Fruit fly (Drosophila melanogaster) whole organism, embryonic: ENCODE data around the gene Z600.

Experiments used
- ATbp ChIP-seq: fragments of 200-800 bp; sonication (Bioruptor generic); optimal IDR thresholded peaks from 2 replicates; lab custom pipeline; 2017; ENCODE audit warnings: missing biosample characterization, mild to moderate bottlenecking, missing genetic modification characterization, missing genetic modification reagents
- Asciz ChIP-seq: fragments of 200-800 bp; sonication (Bioruptor generic); optimal IDR thresholded peaks from 2 replicates; lab custom pipeline; 2017; ENCODE audit warnings: missing biosample characterization, mild to moderate bottlenecking, missing genetic modification characterization, missing genetic modification reagents
- Atf-2 ChIP-seq: fragments of 200-800 bp; sonication (Bioruptor generic); optimal IDR thresholded peaks from 2 replicates; lab custom pipeline; 2016; ENCODE audit warnings: missing biosample characterization, missing genetic modification characterization
- CG10959 ChIP-seq: fragments of 200-800 bp; sonication (Bioruptor generic); IDR thresholded peaks from 2 replicates; pipeline ENCODE4 v1.3.6; 2022; ENCODE audit warnings: missing biosample characterization, missing genetic modification characterization
- CG11723 ChIP-seq: fragments of 200-800 bp; sonication (Bioruptor generic); optimal IDR thresholded peaks from 2 replicates; lab custom pipeline; 2017; ENCODE audit warnings: missing biosample characterization, mild to moderate bottlenecking, missing genetic modification characterization
- CG12071 ChIP-seq: fragments of 200-800 bp; sonication (Bioruptor generic); optimal IDR thresholded peaks from 3 replicates; lab custom pipeline; 2018; ENCODE audit warnings: missing biosample characterization, mild to moderate bottlenecking, missing genetic modification characterization
- CG12236 ChIP-seq: fragments of 200-800 bp; sonication (Bioruptor generic); optimal IDR thresholded peaks from 2 replicates; lab custom pipeline; 2016; ENCODE audit warnings: missing biosample characterization, missing genetic modification characterization
- CG12299 ChIP-seq: fragments of 200-800 bp; sonication (Bioruptor generic); optimal IDR thresholded peaks from 2 replicates; lab custom pipeline; 2018; ENCODE audit warnings: missing biosample characterization, mild to moderate bottlenecking, missing genetic modification characterization
- CG13894 ChIP-seq: fragments of 200-800 bp; sonication (Bioruptor generic); optimal IDR thresholded peaks from 3 replicates; lab custom pipeline; 2018; ENCODE audit warnings: missing biosample characterization, mild to moderate bottlenecking, missing genetic modification characterization, moderate library complexity
- CG14710 ChIP-seq: fragments of 200-800 bp; sonication (Bioruptor generic); optimal IDR thresholded peaks from 3 replicates; lab custom pipeline; 2019; ENCODE audit warnings: missing biosample characterization, mild to moderate bottlenecking, missing genetic modification characterization, moderate library complexity
- CG1603 ChIP-seq: fragments of 200-800 bp; sonication (Bioruptor generic); optimal IDR thresholded peaks from 2 replicates; lab custom pipeline; 2019; ENCODE audit warnings: missing biosample characterization, mild to moderate bottlenecking, missing genetic modification characterization, moderate library complexity
- CG17568 ChIP-seq: fragments of 200-800 bp; sonication (Bioruptor generic); optimal IDR thresholded peaks from 2 replicates; lab custom pipeline; 2018; ENCODE audit warnings: missing biosample characterization, mild to moderate bottlenecking, missing genetic modification characterization, moderate library complexity
- CG32772 ChIP-seq: fragments of 200-800 bp; sonication (Bioruptor generic); IDR thresholded peaks from 2 replicates; pipeline ENCODE4 v1.3.6; 2022; ENCODE audit warnings: missing biosample characterization, missing genetic modification characterization
- CG33557 ChIP-seq: fragments of 200-800 bp; sonication (Bioruptor generic); optimal IDR thresholded peaks from 2 replicates; lab custom pipeline; 2019; ENCODE audit warnings: missing biosample characterization, mild to moderate bottlenecking, missing genetic modification characterization, moderate library complexity
- CG34376 ChIP-seq: fragments of 200-800 bp; sonication (Bioruptor generic); optimal IDR thresholded peaks from 2 replicates; lab custom pipeline; 2018; ENCODE audit warnings: missing biosample characterization, mild to moderate bottlenecking, missing genetic modification characterization
- CG4328 ChIP-seq: fragments of 200-800 bp; sonication (Bioruptor generic); optimal IDR thresholded peaks from 3 replicates; lab custom pipeline; 2017; ENCODE audit warnings: missing biosample characterization, missing genetic modification reagents, missing genetic modification characterization
- CG4360 ChIP-seq: fragments of 200-800 bp; sonication (Bioruptor generic); IDR thresholded peaks from 2 replicates; pipeline ENCODE4 v1.3.6; 2022; ENCODE audit warnings: missing biosample characterization, missing genetic modification characterization
- CG4707 ChIP-seq: fragments of 200-800 bp; sonication (Bioruptor generic); optimal IDR thresholded peaks from 2 replicates; lab custom pipeline; 2018; ENCODE audit warnings: missing biosample characterization, mild to moderate bottlenecking, missing genetic modification characterization, moderate library complexity
- CG5180 ChIP-seq: fragments of 200-800 bp; sonication (Bioruptor generic); optimal IDR thresholded peaks from 3 replicates; lab custom pipeline; 2017; ENCODE audit warnings: missing biosample characterization, missing genetic modification characterization, mild to moderate bottlenecking, moderate library complexity, missing genetic modification reagents
- CG6254 ChIP-seq: fragments of 200-800 bp; sonication (Bioruptor generic); optimal IDR thresholded peaks from 3 replicates; lab custom pipeline; 2017; ENCODE audit warnings: mild to moderate bottlenecking, missing biosample characterization, missing genetic modification reagents, missing genetic modification characterization
- CG6813 ChIP-seq: fragments of 200-800 bp; sonication (Bioruptor generic); optimal IDR thresholded peaks from 2 replicates; lab custom pipeline; 2017; ENCODE audit warnings: missing biosample characterization, missing genetic modification characterization, mild to moderate bottlenecking, moderate library complexity, missing genetic modification reagents
- CG8281 ChIP-seq: fragments of 200-800 bp; sonication (Bioruptor generic); optimal IDR thresholded peaks from 2 replicates; lab custom pipeline; 2018; ENCODE audit warnings: missing biosample characterization, mild to moderate bottlenecking, missing genetic modification characterization, moderate library complexity
- CG8290 ChIP-seq, 3 experiments: fragments of 200-800 bp; sonication (Bioruptor generic); optimal IDR thresholded peaks; 2 replicates each; lab custom pipeline; 2016 to 2019; ENCODE audit warnings: missing biosample characterization in 3 of 3, missing genetic modification characterization in 3 of 3, mild to moderate bottlenecking in 2 of 3, moderate library complexity in 1 of 3
- Camta ChIP-seq: fragments of 200-800 bp; sonication (Bioruptor generic); optimal IDR thresholded peaks from 2 replicates; lab custom pipeline; 2016; ENCODE audit warnings: missing biosample characterization, missing genetic modification characterization
- CkIIα-i1 ChIP-seq: fragments of 200-800 bp; sonication (Bioruptor generic); IDR thresholded peaks from 2 replicates; pipeline ENCODE4 v1.3.6; 2022; ENCODE audit warnings: missing biosample characterization, missing genetic modification characterization
- Doc2 ChIP-seq: fragments of 200-800 bp; sonication (Bioruptor generic); IDR thresholded peaks from 2 replicates; pipeline ENCODE4 v1.3.6; 2022; ENCODE audit warnings: missing biosample characterization, missing genetic modification characterization
- Gug ChIP-seq: fragments of 200-800 bp; sonication (Bioruptor generic); IDR thresholded peaks from 4 replicates; pipeline ENCODE4 v1.3.6; 2022; ENCODE audit warnings: missing biosample characterization, missing genetic modification characterization
- HLH54F ChIP-seq: fragments of 200-800 bp; sonication (Bioruptor generic); optimal IDR thresholded peaks from 3 replicates; lab custom pipeline; 2016; ENCODE audit warnings: missing biosample characterization, missing genetic modification characterization
- Hey ChIP-seq: fragments of 200-800 bp; sonication (Bioruptor generic); optimal IDR thresholded peaks from 3 replicates; lab custom pipeline; 2018; ENCODE audit warnings: missing biosample characterization, mild to moderate bottlenecking, missing genetic modification characterization
- Hmx ChIP-seq: fragments of 200-800 bp; sonication (Bioruptor generic); optimal IDR thresholded peaks from 2 replicates; lab custom pipeline; 2016; ENCODE audit warnings: missing biosample characterization, missing genetic modification characterization
- Hr3 ChIP-seq: fragments of 200-800 bp; sonication (Bioruptor generic); optimal IDR thresholded peaks from 3 replicates; lab custom pipeline; 2016; ENCODE audit warnings: missing biosample characterization, missing genetic modification characterization
- Neu2 ChIP-seq: fragments of 200-800 bp; sonication (Bioruptor generic); optimal IDR thresholded peaks from 3 replicates; lab custom pipeline; 2016; ENCODE audit warnings: missing biosample characterization, missing genetic modification characterization, borderline replicate concordance
- Sox100B ChIP-seq: fragments of 200-800 bp; sonication (Bioruptor generic); optimal IDR thresholded peaks from 3 replicates; lab custom pipeline; 2018; ENCODE audit warnings: missing biosample characterization, mild to moderate bottlenecking, missing genetic modification characterization
- Usf ChIP-seq: fragments of 200-800 bp; sonication (Bioruptor generic); optimal IDR thresholded peaks from 2 replicates; lab custom pipeline; 2017; ENCODE audit warnings: missing genotype, missing biosample characterization, missing genetic modification characterization
- bsh ChIP-seq, 2 experiments: fragments of 200-800 bp; sonication (Bioruptor generic); optimal IDR thresholded peaks; 2 replicates each; lab custom pipeline; 2017 to 2018; ENCODE audit warnings: mild to moderate bottlenecking in 2 of 2, missing biosample characterization in 2 of 2, missing genetic modification characterization in 2 of 2, moderate library complexity in 1 of 2
- fd64A ChIP-seq: fragments of 200-800 bp; sonication (Bioruptor generic); optimal IDR thresholded peaks from 3 replicates; lab custom pipeline; 2018; ENCODE audit warnings: missing biosample characterization, mild to moderate bottlenecking, missing genetic modification characterization
- fd96Cb ChIP-seq: fragments of 200-800 bp; sonication (Bioruptor generic); optimal IDR thresholded peaks from 2 replicates; lab custom pipeline; 2018; ENCODE audit warnings: missing biosample characterization, mild to moderate bottlenecking, missing genetic modification characterization, moderate library complexity
- fu2 ChIP-seq: fragments of 200-800 bp; sonication (Bioruptor generic); optimal IDR thresholded peaks from 2 replicates; lab custom pipeline; 2016; ENCODE audit warnings: missing biosample characterization, missing genetic modification characterization
- grau ChIP-seq: fragments of 200-800 bp; optimal IDR thresholded peaks from 3 replicates; lab custom pipeline; 2019; ENCODE audit warnings: missing biosample characterization, mild to moderate bottlenecking, missing genetic modification characterization, moderate library complexity
- gsb ChIP-seq: fragments of 200-800 bp; sonication (Bioruptor generic); IDR thresholded peaks from 2 replicates; pipeline ENCODE4 v1.3.6; 2022; ENCODE audit warnings: missing biosample characterization, missing genetic modification characterization
- lbe ChIP-seq: fragments of 200-800 bp; sonication (Bioruptor generic); optimal IDR thresholded peaks from 2 replicates; lab custom pipeline; 2016; ENCODE audit warnings: missing biosample characterization, mild to moderate bottlenecking, missing genetic modification characterization
- nmo ChIP-seq: fragments of 200-800 bp; sonication (Bioruptor generic); optimal IDR thresholded peaks from 2 replicates; lab custom pipeline; 2018; ENCODE audit warnings: missing biosample characterization, mild to moderate bottlenecking, missing genetic modification characterization, moderate library complexity
- nom ChIP-seq: fragments of 200-800 bp; sonication (Bioruptor generic); optimal IDR thresholded peaks from 2 replicates; lab custom pipeline; 2017; ENCODE audit warnings: missing biosample characterization, missing genetic modification characterization, mild to moderate bottlenecking, moderate library complexity, missing genetic modification reagents
- otp ChIP-seq: fragments of 200-800 bp; sonication (Bioruptor generic); IDR thresholded peaks from 3 replicates; pipeline ENCODE4, ENCODE4 v1.3.6; 2022; ENCODE audit warnings: missing biosample characterization, missing genetic modification characterization
- sens ChIP-seq: fragments of 200-800 bp; sonication (Bioruptor generic); peaks from one replicate; lab custom pipeline; 2016; ENCODE audit warnings: missing biosample characterization, missing genetic modification characterization
- tap ChIP-seq: fragments of 200-800 bp; optimal IDR thresholded peaks from 3 replicates; lab custom pipeline; 2019; ENCODE audit warnings: missing biosample characterization, mild to moderate bottlenecking, missing genetic modification characterization, moderate library complexity
- tio ChIP-seq: fragments of 200-800 bp; sonication (Bioruptor generic); optimal IDR thresholded peaks from 2 replicates; lab custom pipeline; 2017; ENCODE audit warnings: missing biosample characterization, missing genetic modification characterization, inconsistent platforms
- vvl ChIP-seq: fragments of 200-800 bp; sonication (Bioruptor generic); IDR thresholded peaks from 2 replicates; pipeline ENCODE4 v1.3.6; 2022; ENCODE audit warnings: missing biosample characterization, missing genetic modification characterization

The Z600 gene

DNA sequence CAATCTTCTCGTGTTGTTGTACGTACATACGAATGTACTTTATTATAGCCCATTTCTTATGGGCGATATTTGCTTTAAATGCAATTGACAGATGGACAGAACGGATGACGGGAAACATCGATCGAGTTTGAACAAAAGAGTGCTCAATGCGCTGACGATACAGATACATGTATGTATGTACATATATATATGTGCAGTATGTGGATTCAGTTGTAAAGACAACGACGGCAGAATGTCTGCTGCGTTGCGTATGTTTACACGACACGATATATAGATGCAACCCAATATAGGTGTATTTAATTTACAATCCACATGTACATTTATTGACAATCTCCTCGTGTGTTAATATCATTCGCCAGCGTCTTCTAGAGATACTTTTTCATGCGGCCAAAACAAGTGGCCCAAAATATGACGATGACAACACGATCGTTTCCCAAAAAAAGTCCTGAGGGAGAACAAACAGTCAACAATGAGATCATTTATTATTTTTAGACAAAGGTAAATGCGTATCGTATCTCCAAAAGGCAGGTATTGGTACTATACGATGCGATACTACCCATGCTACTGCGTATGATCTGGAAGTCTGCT is 21.9 kb downstream of the Z600 start (continued):
- TF ChIP-seq CG34376 (no peak), CG4360 (GFP tag; lab: Robert Waterston, UW) (peak; percentile 37; the same call in 1 of the 2 replicates), tio (no peak), tap (peak; percentile 0), CG8290 (GFP tag; optimal IDR thresholded peaks at IDR 0.05; lab: Kevin White, UChicago) (no peak), CG8290 (tag; optimal IDR thresholded peaks at IDR 0.05; lab: Kevin White, UChicago) (peak; percentile 34 to 49), sens (peak; percentile 75), CG12071 (GFP tag; lab: Kevin White, UChicago) (peak; percentile 26), gsb (GFP tag; lab: Robert Waterston, UW) (no peak), CG13894 (no peak), fd64A (GFP tag; lab: Kevin White, UChicago) (peak; percentile 11), CG6813 (GFP tag; lab: Kevin White, UChicago) (peak; percentile 31), bsh (GFP tag; optimal IDR thresholded peaks at IDR 0.05; lab: Kevin White, UChicago) (peak in 1 of 2 experiments; percentile 34), ATbp (peak; percentile 52), CG5180 (GFP tag; lab: Kevin White, UChicago) (peak; percentile 33), CG6254 (GFP tag; lab: Kevin White, UChicago) (peak; percentile 1), vvl (GFP tag; lab: Robert Waterston, UW) (no peak), CG10959 (no peak), CG11723 (peak; percentile 39), CG14710 (tag; lab: Kevin White, UChicago) (peak; percentile 28), CG17568 (GFP tag; lab: Kevin White, UChicago) (peak; percentile 19), Asciz (GFP tag; lab: Kevin White, UChicago) (peak; percentile 43), nom (GFP tag; lab: Kevin White, UChicago) (peak; percentile 32), CG4707 (peak; percentile 40), CG12299 (tag; lab: Kevin White, UChicago) (peak; percentile 35), CG4328 (GFP tag; lab: Kevin White, UChicago) (peak; percentile 29), CG33557 (GFP tag; lab: Kevin White, UChicago) (peak; percentile 57), CG8281 (peak; percentile 54), Hmx (GFP tag; lab: Kevin White, UChicago) (no peak), lbe (GFP tag; lab: Kevin White, UChicago) (peak; percentile 12), CG1603 (tag; lab: Kevin White, UChicago) (peak; percentile 28), Sox100B (peak; percentile 29)

DNA sequence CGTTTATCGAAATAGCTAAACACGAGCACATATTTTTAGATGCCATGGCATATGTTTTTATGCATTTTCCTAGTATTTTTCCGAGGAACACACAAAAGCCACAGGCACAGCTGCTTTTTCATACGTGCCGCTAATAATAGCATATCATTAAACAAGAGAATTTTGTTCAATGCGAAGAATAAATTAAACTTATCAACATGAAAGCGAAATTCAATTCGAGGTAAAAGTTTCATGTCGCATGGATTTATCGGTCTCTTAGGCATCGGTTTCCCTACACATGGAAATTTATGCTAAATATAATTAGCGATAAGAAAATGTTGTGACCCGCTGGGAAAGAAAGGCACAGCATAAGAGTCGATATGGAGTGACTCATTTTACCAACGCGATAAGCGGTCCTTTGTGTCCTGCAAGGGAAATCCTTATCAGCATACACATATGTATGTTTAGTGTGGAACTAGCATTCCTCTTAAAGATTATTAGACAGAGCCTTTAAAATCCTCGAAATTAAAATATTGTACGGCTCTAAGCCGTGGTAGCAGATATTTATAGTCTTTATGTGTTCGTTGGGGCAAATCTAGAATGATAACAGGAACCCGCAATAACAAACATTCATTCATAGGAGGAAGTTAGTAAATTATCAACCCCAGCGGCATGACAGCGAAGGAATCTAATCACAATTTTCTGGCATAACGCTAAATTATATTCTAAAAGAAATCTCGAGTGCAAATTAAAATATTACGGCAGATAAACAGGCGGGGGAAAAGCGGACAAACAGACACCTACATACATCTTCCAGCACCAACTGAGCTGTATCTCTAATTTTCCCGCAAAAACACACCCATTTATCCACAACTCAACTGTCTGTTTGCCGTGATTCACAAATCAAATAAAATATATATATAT is 22.8 kb downstream of the Z600 start, which contains the start of gene CG43248:
TSS of gene CG43248 (minus strand) at position 51 of the 903 bp plus-strand sequence.
- TF ChIP-seq fd96Cb (tag; lab: Kevin White, UChicago) = no peak
- no peak for TF ChIP-seq CkIIα-i1 (GFP tag; lab: Robert Waterston, UW)
- TF ChIP-seq Atf-2 (GFP tag; lab: Kevin White, UChicago) = no peak
- no peak for TF ChIP-seq Neu2
- no peak for TF ChIP-seq fu2 (GFP tag; lab: Kevin White, UChicago)
- no peak for TF ChIP-seq Hr3
- TF ChIP-seq nmo (GFP tag; lab: Kevin White, UChicago) = no peak
- no peak for TF ChIP-seq Gug (GFP tag; lab: Robert Waterston, UW)
- no peak for TF ChIP-seq CG32772
- TF ChIP-seq grau = no peak
- TF ChIP-seq CG6254 (GFP tag; lab: Kevin White, UChicago) = no peak
- TF ChIP-seq otp (GFP tag; lab: Robert Waterston, UW) = no peak
- TF ChIP-seq CG12236 = no peak
- TF ChIP-seq Doc2 (GFP tag; lab: Robert Waterston, UW) = no peak
- TF ChIP-seq CG10959 = no peak
- TF ChIP-seq HLH54F (GFP tag; lab: Kevin White, UChicago) = no peak
- peak; percentile 21 for TF ChIP-seq Hey (tag; lab: Kevin White, UChicago)
- TF ChIP-seq Usf (GFP tag; lab: Kevin White, UChicago) = no peak
- no peak for TF ChIP-seq Camta (GFP tag; lab: Kevin White, UChicago)
